Worm (Caenorhabditis elegans): ENCODE data around the gene mrpl-16.

Gene mrpl-16

DNA sequence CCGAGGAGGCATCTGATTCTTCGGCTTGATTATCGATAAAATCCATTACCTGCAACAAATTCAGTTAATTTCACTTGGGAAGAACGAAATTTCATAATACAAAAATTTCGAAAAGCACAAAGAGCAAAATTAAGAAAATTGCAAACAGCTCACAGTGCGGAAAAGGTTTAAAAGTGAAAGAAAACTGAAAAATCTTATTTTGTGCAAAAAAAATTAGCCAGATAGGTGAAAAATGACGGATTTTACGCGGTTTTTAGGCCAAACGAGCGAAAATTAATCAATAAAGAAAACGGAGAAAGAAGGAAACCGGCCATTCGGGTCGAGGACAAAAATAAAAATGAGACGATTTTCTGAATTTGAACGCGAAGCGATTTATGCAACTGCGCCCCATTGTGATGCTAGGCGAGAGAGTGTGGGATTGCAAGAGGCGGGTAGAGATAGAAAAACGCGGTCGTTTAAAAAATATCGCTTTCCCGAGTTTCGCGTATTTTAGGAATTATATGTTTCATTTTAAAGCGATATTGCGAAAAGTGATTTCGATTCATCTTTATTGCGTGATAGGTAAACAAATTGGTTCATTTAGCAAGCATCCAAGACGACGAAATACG is 16.5 kb downstream of the mrpl-16 start, which contains the start of gene emb-5:
emb-5 (minus strand) TSS at position 51 of the 608 bp plus-strand sequence.
- TF ChIP-seq sea-1 (GFP tag; conservative IDR thresholded peaks at IDR 0.05) = no peak
- TF ChIP-seq ets-7 (tag; optimal IDR thresholded peaks at IDR 0.05) = no peak
- no peak for TF ChIP-seq ama-1 (optimal IDR thresholded peaks at IDR 0.05)
- TF ChIP-seq ceh-13 (GFP tag; optimal IDR thresholded peaks at IDR 0.05) = no peak
- no peak for TF ChIP-seq aly-1 (tag; optimal IDR thresholded peaks at IDR 0.05)
- TF ChIP-seq tra-4 (tag; optimal IDR thresholded peaks at IDR 0.05) = no peak
- no peak for TF ChIP-seq hnd-1 (tag; optimal IDR thresholded peaks at IDR 0.05)

- no peak for TF ChIP-seq ceh-13 (GFP tag; optimal IDR thresholded peaks at IDR 0.05)
- peak; percentile 11 for TF ChIP-seq F13C5.2 (tag; optimal IDR thresholded peaks at IDR 0.05)
- TF ChIP-seq hmg-4 (GFP tag; optimal IDR thresholded peaks at IDR 0.05) = peak; percentile 56
Observed at ce11 chrIII:4721750-4722149, 17.5 kb downstream of the mrpl-16 start, which contains the start of gene acy-1. TSS of gene acy-1 (plus strand) at chrIII:4722095.

DNA sequence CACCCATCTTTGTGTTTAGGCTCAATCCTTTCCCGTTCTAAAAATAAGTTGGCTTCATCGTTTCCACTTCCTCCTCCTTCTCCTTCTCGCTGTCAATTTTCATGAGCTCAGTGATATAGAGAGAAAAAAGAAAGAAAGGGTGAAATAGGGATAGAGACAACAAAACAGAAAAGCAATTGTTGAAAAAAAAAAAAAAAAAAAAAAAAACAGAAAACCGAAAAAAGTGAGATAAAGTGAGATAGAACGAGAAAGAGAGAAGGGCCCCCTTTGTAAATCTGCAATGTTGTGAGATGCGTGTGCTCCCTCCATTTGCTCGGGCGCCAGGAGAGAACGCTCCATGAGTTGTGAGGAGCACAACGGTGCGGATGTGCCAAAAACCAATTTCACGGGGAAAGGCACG is 19.7 kb downstream of the mrpl-16 start:
- no peak for TF ChIP-seq pes-1 (GFP tag; IDR thresholded peaks at IDR 0.05)
- TF ChIP-seq tbx-11 (GFP tag; IDR thresholded peaks at IDR 0.05) = no peak
- no peak for TF ChIP-seq aly-1 (tag; optimal IDR thresholded peaks at IDR 0.05)
- TF ChIP-seq sea-1 (GFP tag; conservative IDR thresholded peaks at IDR 0.05) = no peak
- TF ChIP-seq ceh-13 (GFP tag; optimal IDR thresholded peaks at IDR 0.05) = no peak
- no peak for TF ChIP-seq ceh-36 (tag; optimal IDR thresholded peaks at IDR 0.05)
- no peak for TF ChIP-seq flt-1 (GFP tag; IDR thresholded peaks at IDR 0.05)
- TF ChIP-seq tbx-37 (GFP tag; conservative IDR thresholded peaks at IDR 0.05) = no peak
- no peak for TF ChIP-seq tra-4 (tag; optimal IDR thresholded peaks at IDR 0.05)
- TF ChIP-seq hmbx-1 (tag; optimal IDR thresholded peaks at IDR 0.05) = no peak
- no peak for TF ChIP-seq ama-1 (optimal IDR thresholded peaks at IDR 0.05)

- TF ChIP-seq ceh-13 (GFP tag; optimal IDR thresholded peaks at IDR 0.05) (no peak), ceh-36 (tag; optimal IDR thresholded peaks at IDR 0.05) (no peak), pes-1 (GFP tag; IDR thresholded peaks at IDR 0.05) (no peak), hnd-1 (tag; optimal IDR thresholded peaks at IDR 0.05) (no peak), tra-4 (tag; optimal IDR thresholded peaks at IDR 0.05) (no peak), ama-1 (optimal IDR thresholded peaks at IDR 0.05) (no peak), tbx-37 (GFP tag; conservative IDR thresholded peaks at IDR 0.05) (no peak), hmbx-1 (tag; optimal IDR thresholded peaks at IDR 0.05) (no peak), F13C5.2 (tag; optimal IDR thresholded peaks at IDR 0.05) (no peak), sea-1 (GFP tag; conservative IDR thresholded peaks at IDR 0.05) (no peak), scrt-1 (GFP tag; IDR thresholded peaks at IDR 0.05) (no peak), flt-1 (GFP tag; IDR thresholded peaks at IDR 0.05) (no peak), B0310.2 (tag; optimal IDR thresholded peaks at IDR 0.05) (no peak), ets-7 (tag; optimal IDR thresholded peaks at IDR 0.05) (no peak), aly-1 (tag; optimal IDR thresholded peaks at IDR 0.05) (no peak), hmg-4 (GFP tag; optimal IDR thresholded peaks at IDR 0.05) (no peak), tbx-11 (GFP tag; IDR thresholded peaks at IDR 0.05) (no peak)
Observed at ce11 chrIII:4731295-4731988, 27.2 kb downstream of the mrpl-16 start, which contains the start of gene F17C8.3. TSS of gene F17C8.3 (plus strand) at chrIII:4731938.

DNA sequence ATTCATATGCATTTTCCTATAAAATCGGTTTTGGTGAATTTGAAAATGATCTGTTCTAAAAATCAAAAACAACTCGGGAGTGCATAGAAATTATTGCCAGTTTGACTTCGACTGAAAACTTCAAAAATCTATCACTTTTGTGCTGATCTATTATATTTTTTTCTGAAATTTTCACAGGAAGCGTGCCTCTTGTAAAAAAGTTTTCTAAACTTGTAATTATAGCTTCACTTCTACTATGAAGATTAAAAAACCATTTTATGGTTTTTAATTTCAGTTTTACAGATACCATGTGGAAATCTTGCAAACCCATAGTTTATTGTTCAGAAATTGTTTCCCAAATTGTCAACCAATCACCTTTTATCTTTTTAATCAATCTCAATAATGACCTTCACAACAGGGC is 29.9 kb downstream of the mrpl-16 start, which contains the start of gene F17C8.9:
F17C8.9 (plus strand) TSS at position 301 of the 400 bp plus-strand sequence.
- TF ChIP-seq pes-1 (GFP tag; IDR thresholded peaks at IDR 0.05) = no peak
- no peak for TF ChIP-seq tra-4 (tag; optimal IDR thresholded peaks at IDR 0.05)
- no peak for TF ChIP-seq B0310.2 (tag; optimal IDR thresholded peaks at IDR 0.05)
- no peak for TF ChIP-seq ets-7 (tag; optimal IDR thresholded peaks at IDR 0.05)
- no peak for TF ChIP-seq tbx-37 (GFP tag; conservative IDR thresholded peaks at IDR 0.05)
- no peak for TF ChIP-seq hmbx-1 (tag; optimal IDR thresholded peaks at IDR 0.05)
- no peak for TF ChIP-seq flt-1 (GFP tag; IDR thresholded peaks at IDR 0.05)
- no peak for TF ChIP-seq hmg-4 (GFP tag; optimal IDR thresholded peaks at IDR 0.05)
- no peak for TF ChIP-seq scrt-1 (GFP tag; IDR thresholded peaks at IDR 0.05)
- TF ChIP-seq ceh-36 (tag; optimal IDR thresholded peaks at IDR 0.05) = no peak
- no peak for TF ChIP-seq ceh-13 (GFP tag; optimal IDR thresholded peaks at IDR 0.05)
- TF ChIP-seq tbx-11 (GFP tag; IDR thresholded peaks at IDR 0.05) = no peak
- TF ChIP-seq hnd-1 (tag; optimal IDR thresholded peaks at IDR 0.05) = no peak

ce11 chrIII:4735443-4735842 is 31.2 kb downstream of the mrpl-16 start, which contains the start of gene F17C8.7:
TSS of gene F17C8.7 (plus strand) at chrIII:4735743.
- no peak for TF ChIP-seq tbx-37 (GFP tag; conservative IDR thresholded peaks at IDR 0.05)
- TF ChIP-seq pes-1 (GFP tag; IDR thresholded peaks at IDR 0.05) = no peak
- no peak for TF ChIP-seq hnd-1 (tag; optimal IDR thresholded peaks at IDR 0.05)
- TF ChIP-seq ama-1 (optimal IDR thresholded peaks at IDR 0.05) = no peak
- TF ChIP-seq flt-1 (GFP tag; IDR thresholded peaks at IDR 0.05) = no peak
- no peak for TF ChIP-seq scrt-1 (GFP tag; IDR thresholded peaks at IDR 0.05)

- TF ChIP-seq pes-1 (GFP tag; IDR thresholded peaks at IDR 0.05) (no peak), tra-4 (tag; optimal IDR thresholded peaks at IDR 0.05) (no peak), F13C5.2 (tag; optimal IDR thresholded peaks at IDR 0.05) (no peak), sea-1 (GFP tag; conservative IDR thresholded peaks at IDR 0.05) (no peak), scrt-1 (GFP tag; IDR thresholded peaks at IDR 0.05) (no peak), B0310.2 (tag; optimal IDR thresholded peaks at IDR 0.05) (no peak), ceh-13 (GFP tag; optimal IDR thresholded peaks at IDR 0.05) (no peak), aly-1 (tag; optimal IDR thresholded peaks at IDR 0.05) (no peak), hmbx-1 (tag; optimal IDR thresholded peaks at IDR 0.05) (no peak), ceh-36 (tag; optimal IDR thresholded peaks at IDR 0.05) (no peak)
Observed at ce11 chrIII:4739975-4740374, 35.8 kb downstream of the mrpl-16 start, which contains the start of gene ras-2. TSS of gene ras-2 (minus strand) at chrIII:4740075.
